Worm (Caenorhabditis elegans) whole organism, mixed stage, embryonic: ENCODE data around the gene elmd-1.

Experiments used
- blmp-1 ChIP-seq: fragments of 150-350 bp; optimal IDR thresholded peaks from 2 replicates; lab custom pipeline; 2014; ENCODE audit warnings: missing biosample characterization, missing genetic modification characterization
- ceh-43 ChIP-seq: fragments of 200-800 bp; sonication (Bioruptor generic); optimal IDR thresholded peaks from 2 replicates; lab custom pipeline; 2018; ENCODE audit warnings: mild to moderate bottlenecking, missing genetic modification characterization, moderate library complexity, missing compliant biosample characterization
- ceh-83 ChIP-seq: fragments of 200-800 bp; sonication (Bioruptor generic); optimal IDR thresholded peaks from 2 replicates; lab custom pipeline; 2018; ENCODE audit warnings: mild to moderate bottlenecking, missing genetic modification characterization, missing compliant biosample characterization
- ces-1 ChIP-seq: fragments of 150-350 bp; optimal IDR thresholded peaks from 2 replicates; lab custom pipeline; 2014; ENCODE audit warnings: missing biosample characterization, missing genetic modification reagents, missing genetic modification characterization
- cnd-1 ChIP-seq: fragments of 200-800 bp; sonication (Bioruptor generic); optimal IDR thresholded peaks from 2 replicates; lab custom pipeline; 2018; ENCODE audit warnings: mild to moderate bottlenecking, missing genetic modification characterization, missing compliant biosample characterization
- drap-1 ChIP-seq: fragments of 200-800 bp; sonication (Bioruptor generic); optimal IDR thresholded peaks from 3 replicates; lab custom pipeline; 2018; ENCODE audit warnings: mild to moderate bottlenecking, missing genetic modification characterization, missing compliant biosample characterization
- elt-1 ChIP-seq: sonication (generic microtip); optimal IDR thresholded peaks from 2 replicates; lab custom pipeline; 2017; ENCODE audit warnings: missing genetic modification characterization, mild to moderate bottlenecking, missing compliant biosample characterization, antibody characterized with exemption, moderate library complexity, borderline replicate concordance; ENCODE audit not compliant: insufficient read depth
- flh-1 ChIP-seq: fragments of 200-800 bp; sonication (Bioruptor generic); optimal IDR thresholded peaks from 2 replicates; lab custom pipeline; 2018; ENCODE audit warnings: mild to moderate bottlenecking, missing genetic modification characterization, moderate library complexity, missing compliant biosample characterization
- ham-2 ChIP-seq: fragments of 200-800 bp; sonication (Bioruptor generic); optimal IDR thresholded peaks from 2 replicates; lab custom pipeline; 2018; ENCODE audit warnings: mild to moderate bottlenecking, missing genetic modification characterization, missing compliant biosample characterization
- lin-13 ChIP-seq: fragments of 150-350 bp; optimal IDR thresholded peaks from 2 replicates; lab custom pipeline; 2014; ENCODE audit warnings: missing biosample characterization, missing genetic modification characterization
- lin-32 ChIP-seq: fragments of 200-800 bp; sonication (Bioruptor generic); optimal IDR thresholded peaks from 2 replicates; lab custom pipeline; 2018; ENCODE audit warnings: mild to moderate bottlenecking, missing genetic modification characterization, missing compliant biosample characterization
- lsy-2 ChIP-seq: fragments of 150-350 bp; optimal IDR thresholded peaks from 2 replicates; lab custom pipeline; 2014; ENCODE audit warnings: missing biosample characterization, missing genetic modification characterization
- mls-2 ChIP-seq: sonication (generic microtip); optimal IDR thresholded peaks from 2 replicates; lab custom pipeline; 2016; ENCODE audit warnings: mild to moderate bottlenecking, missing genetic modification characterization, moderate library complexity, missing compliant biosample characterization
- nhr-12 ChIP-seq: fragments of 150-350 bp; optimal IDR thresholded peaks from 2 replicates; lab custom pipeline; 2014; ENCODE audit warnings: missing biosample characterization, missing genetic modification characterization
- nhr-2 ChIP-seq: fragments of 150-350 bp; optimal IDR thresholded peaks from 2 replicates; lab custom pipeline; 2014; ENCODE audit warnings: missing biosample characterization, missing genetic modification characterization
- nhr-28 ChIP-seq: fragments of 150-350 bp; optimal IDR thresholded peaks from 2 replicates; lab custom pipeline; 2014; ENCODE audit warnings: missing biosample characterization, missing genetic modification characterization
- nhr-76 ChIP-seq: sonication (generic microtip); optimal IDR thresholded peaks from 2 replicates; lab custom pipeline; 2017; ENCODE audit warnings: missing biosample characterization, missing genetic modification characterization
- pha-4 ChIP-seq: fragments of 150-350 bp; optimal IDR thresholded peaks from 2 replicates; lab custom pipeline; 2018; ENCODE audit warnings: missing biosample characterization, missing genetic modification reagents, missing genetic modification characterization
- sem-2 ChIP-seq: fragments of 200-800 bp; sonication (Bioruptor generic); optimal IDR thresholded peaks from 2 replicates; lab custom pipeline; 2018; ENCODE audit warnings: mild to moderate bottlenecking, missing genetic modification characterization, missing compliant biosample characterization
- snpc-4 ChIP-seq: fragments of 150-350 bp; optimal IDR thresholded peaks from 2 replicates; lab custom pipeline; 2014; ENCODE audit warnings: missing biosample characterization, missing genetic modification characterization
- sptf-1 ChIP-seq: sonication (generic microtip); optimal IDR thresholded peaks from 2 replicates; lab custom pipeline; 2017; ENCODE audit warnings: mild to moderate bottlenecking, missing genetic modification characterization, moderate library complexity, missing compliant biosample characterization
- unc-120 ChIP-seq: sonication (generic microtip); optimal IDR thresholded peaks from 2 replicates; lab custom pipeline; 2017; ENCODE audit warnings: missing genetic modification characterization, missing compliant biosample characterization; ENCODE audit not compliant: poor library complexity, severe bottlenecking
- unc-62 ChIP-seq: fragments of 150-350 bp; optimal IDR thresholded peaks from 2 replicates; lab custom pipeline; 2014; ENCODE audit warnings: missing biosample characterization, missing genetic modification reagents, missing genetic modification characterization
- zip-8 ChIP-seq: fragments of 150-350 bp; optimal IDR thresholded peaks from 2 replicates; lab custom pipeline; 2014; ENCODE audit warnings: missing biosample characterization, missing genetic modification characterization
- ztf-11 ChIP-seq: fragments of 150-350 bp; optimal IDR thresholded peaks from 2 replicates; lab custom pipeline; 2014; ENCODE audit warnings: missing biosample characterization, missing genetic modification characterization

Gene elmd-1

DNA sequence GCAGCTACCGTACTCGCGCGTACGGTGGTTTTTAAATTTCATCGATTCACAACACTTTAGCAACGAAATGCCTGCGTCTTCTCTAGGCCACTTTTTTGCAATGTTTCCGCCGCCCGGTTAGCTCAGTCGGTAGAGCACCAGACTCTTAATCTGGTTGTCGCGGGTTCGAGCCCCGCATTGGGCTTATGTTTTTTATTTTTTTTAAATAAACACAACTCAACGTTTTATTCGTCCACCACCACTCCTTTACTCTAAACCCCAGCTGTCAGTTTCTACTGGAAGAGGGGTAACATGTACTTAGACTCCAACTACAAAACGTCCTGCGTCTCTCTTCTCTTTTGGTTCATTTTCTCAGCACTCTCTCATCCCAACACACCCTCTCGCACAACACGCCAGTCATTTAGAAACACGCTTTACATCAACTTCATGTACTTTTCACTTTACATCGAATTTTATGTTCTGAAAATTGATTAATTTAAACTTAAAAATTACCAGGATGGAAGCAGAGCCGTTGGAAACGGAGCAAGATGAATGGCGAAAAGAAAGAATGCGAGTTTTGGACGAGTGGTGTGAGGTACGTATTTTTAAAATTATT is at the start of gene elmd-1, which contains the start of gene hecw-1:
TSS of gene elmd-1 (plus strand) at position 494 of the 595 bp plus-strand sequence.
TSS of gene hecw-1 (minus strand) at position 545 of the 595 bp plus-strand sequence.
- TF ChIP-seq cnd-1 (tag; lab: Kevin White, UChicago) (peak; percentile 43), unc-120 (tag; lab: Kevin White, UChicago) (peak; percentile 49), sem-2 (GFP tag; lab: Kevin White, UChicago) (peak; percentile 39), unc-62 (peak; percentile 48), lin-13 (tag; lab: Kevin White, UChicago) (no peak), drap-1 (GFP tag; lab: Kevin White, UChicago) (peak; percentile 57), lin-32 (GFP tag; lab: Kevin White, UChicago) (no peak), nhr-2 (tag; lab: Kevin White, UChicago) (no peak), sptf-1 (tag; lab: Kevin White, UChicago) (peak; percentile 13), mls-2 (peak; percentile 34)

DNA sequence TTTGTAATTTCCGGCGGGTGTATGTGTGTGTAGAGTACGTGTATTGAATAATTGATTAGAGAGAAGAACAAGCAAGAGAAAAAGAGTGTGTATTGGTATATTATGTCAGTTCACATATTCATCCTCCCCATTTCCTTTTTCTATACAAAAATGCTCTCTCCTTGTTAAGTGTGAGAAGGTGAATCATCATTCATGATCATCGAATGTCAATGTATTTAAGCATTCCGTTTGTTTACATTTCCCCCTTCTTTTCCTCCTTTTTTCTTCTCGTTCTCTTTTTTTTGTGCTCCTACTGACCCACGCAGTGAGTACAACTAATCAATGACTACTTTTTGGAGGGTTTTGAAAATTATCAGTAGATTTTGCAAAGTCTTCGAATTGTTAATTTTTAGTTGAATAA is 46.3 kb upstream of the elmd-1 start:
- no peak for TF ChIP-seq flh-1
- no peak for TF ChIP-seq zip-8 (tag; lab: Kevin White, UChicago)
- no peak for TF ChIP-seq sem-2 (GFP tag; lab: Kevin White, UChicago)
- TF ChIP-seq ztf-11 (tag; lab: Kevin White, UChicago), result no peak
- no peak for TF ChIP-seq nhr-28
- TF ChIP-seq pha-4 (tag; lab: Kevin White, UChicago), result peak; percentile 12
- TF ChIP-seq snpc-4 (tag; lab: Kevin White, UChicago), result no peak

DNA sequence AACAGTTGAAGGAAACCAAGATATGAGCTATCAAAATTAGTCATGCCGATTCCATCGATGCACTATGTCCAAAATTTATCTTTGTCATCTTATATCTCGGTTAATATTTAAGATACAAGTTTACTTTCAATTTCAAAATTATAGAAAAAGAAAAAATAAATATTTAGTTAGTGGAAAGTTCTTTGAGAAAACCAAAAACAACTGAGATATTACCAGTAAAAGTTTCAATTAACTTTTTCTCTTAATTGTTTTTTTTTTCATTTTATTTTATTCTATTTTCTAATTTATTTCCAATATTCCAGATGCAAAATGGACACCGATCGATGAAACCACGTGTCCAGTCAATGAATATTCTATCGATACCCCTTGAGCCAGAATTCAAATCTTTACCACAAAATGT is 45.1 kb upstream of the elmd-1 start, which contains the start of gene gei-1:
TSS of gene gei-1 (plus strand) at position 301 of the 400 bp plus-strand sequence.
- no peak for TF ChIP-seq pha-4 (tag; lab: Kevin White, UChicago)
- TF ChIP-seq nhr-2 (tag; lab: Kevin White, UChicago), result no peak
- TF ChIP-seq unc-120 (tag; lab: Kevin White, UChicago), result no peak
- TF ChIP-seq blmp-1 (tag; lab: Kevin White, UChicago), result no peak
- no peak for TF ChIP-seq nhr-76 (tag; lab: Kevin White, UChicago)

DNA sequence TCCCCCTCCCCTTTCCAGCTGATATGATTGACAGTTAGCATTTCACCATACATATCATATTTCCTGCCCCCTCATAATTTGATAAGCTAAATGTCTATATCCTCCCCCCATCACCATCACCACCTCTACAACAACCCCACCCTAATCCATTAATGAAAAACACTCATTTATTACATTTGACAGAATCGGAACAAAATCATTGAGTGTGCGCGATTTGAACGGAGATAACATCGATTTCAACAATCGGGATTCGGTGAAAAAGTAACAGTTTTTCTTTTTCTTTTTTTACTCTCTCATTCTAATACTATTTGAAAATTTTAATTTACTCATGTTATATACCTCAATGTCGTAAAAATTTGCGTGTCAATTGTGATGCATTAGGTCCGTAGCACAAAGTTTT is 43.9 kb upstream of the elmd-1 start:
- TF ChIP-seq elt-1 (tag; lab: Kevin White, UChicago) (peak; percentile 74), nhr-12 (no peak)

- no peak for TF ChIP-seq lin-13 (tag; lab: Kevin White, UChicago)
- no peak for TF ChIP-seq ces-1 (GFP tag; lab: Kevin White, UChicago)
- TF ChIP-seq ham-2 (GFP tag; lab: Kevin White, UChicago), result peak; percentile 8
These were observed 43.1 kb upstream of the elmd-1 start for ce11 chrIII:3346665-3347064.

ce11 chrIII:3349061-3349460 is 40.7 kb upstream of the elmd-1 start:
- no peak for TF ChIP-seq ceh-83 (GFP tag; lab: Kevin White, UChicago)
- TF ChIP-seq lsy-2 (tag; lab: Kevin White, UChicago), result no peak
- TF ChIP-seq cnd-1 (tag; lab: Kevin White, UChicago), result no peak
- no peak for TF ChIP-seq sem-2 (GFP tag; lab: Kevin White, UChicago)
- TF ChIP-seq ceh-43, result no peak
- no peak for TF ChIP-seq nhr-28
- no peak for TF ChIP-seq zip-8 (tag; lab: Kevin White, UChicago)

DNA sequence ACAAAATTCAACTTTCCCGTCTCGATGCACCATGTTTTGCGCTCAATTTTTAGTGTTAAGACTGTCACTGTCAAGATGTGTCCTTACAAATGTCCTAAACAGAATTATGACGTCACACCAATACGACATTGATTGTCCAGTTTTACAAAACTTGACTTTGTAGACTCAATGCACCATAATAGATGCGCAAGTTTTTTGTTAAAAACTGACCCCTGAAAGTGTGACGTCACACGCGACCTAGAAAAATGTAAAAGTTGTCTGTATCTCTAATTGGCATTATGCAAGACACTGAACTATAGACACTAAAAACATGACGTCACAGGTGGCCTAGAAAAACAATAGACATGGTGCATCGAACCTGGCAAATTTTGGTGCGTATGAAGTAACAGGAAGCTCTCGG is 38.6 kb upstream of the elmd-1 start:
- TF ChIP-seq unc-62, result no peak
- TF ChIP-seq lsy-2 (tag; lab: Kevin White, UChicago), result no peak
- no peak for TF ChIP-seq cnd-1 (tag; lab: Kevin White, UChicago)
- no peak for TF ChIP-seq drap-1 (GFP tag; lab: Kevin White, UChicago)
- TF ChIP-seq zip-8 (tag; lab: Kevin White, UChicago), result peak; percentile 90
- TF ChIP-seq lin-13 (tag; lab: Kevin White, UChicago), result no peak
- TF ChIP-seq ztf-11 (tag; lab: Kevin White, UChicago), result no peak
- no peak for TF ChIP-seq sptf-1 (tag; lab: Kevin White, UChicago)
- no peak for TF ChIP-seq nhr-76 (tag; lab: Kevin White, UChicago)
